Worm (Caenorhabditis elegans): Measurements from ENCODE around the gene F21C10.3.

- TF ChIP-seq ama-1 (optimal IDR thresholded peaks at IDR 0.05) (no peak), scrt-1 (GFP tag; IDR thresholded peaks at IDR 0.05) (no peak), ets-7 (tag; optimal IDR thresholded peaks at IDR 0.05) (no peak), tbx-37 (GFP tag; conservative IDR thresholded peaks at IDR 0.05) (no peak), hmbx-1 (tag; optimal IDR thresholded peaks at IDR 0.05) (no peak), ceh-13 (GFP tag; optimal IDR thresholded peaks at IDR 0.05) (no peak), ceh-36 (tag; optimal IDR thresholded peaks at IDR 0.05) (no peak), sea-1 (GFP tag; conservative IDR thresholded peaks at IDR 0.05) (no peak), flt-1 (GFP tag; IDR thresholded peaks at IDR 0.05) (no peak)
Observed at ce11 chrV:9132043-9132442, 4.2 kb downstream of the F21C10.3 start, which contains the start of gene F21C10.1.
